Worm (Caenorhabditis elegans): ENCODE data around the gene his-48.

ce11 chrIV:11350809-11351208 is 26.3 kb downstream of the his-48 start:
- no peak for TF ChIP-seq klf-2 (GFP tag; conservative IDR thresholded peaks at IDR 0.05)
- no peak for TF ChIP-seq ztf-29 (GFP tag; IDR thresholded peaks at IDR 0.05)
- no peak for TF ChIP-seq flt-1 (GFP tag; IDR thresholded peaks at IDR 0.05)
- TF ChIP-seq ztf-23 (GFP tag; IDR thresholded peaks at IDR 0.05) = no peak
- no peak for TF ChIP-seq tab-1 (GFP tag; IDR thresholded peaks at IDR 0.05)
- no peak for TF ChIP-seq cog-1 (tag; optimal IDR thresholded peaks at IDR 0.05)
